Fruit fly (Drosophila melanogaster): ENCODE data around the gene wge.

DNA sequence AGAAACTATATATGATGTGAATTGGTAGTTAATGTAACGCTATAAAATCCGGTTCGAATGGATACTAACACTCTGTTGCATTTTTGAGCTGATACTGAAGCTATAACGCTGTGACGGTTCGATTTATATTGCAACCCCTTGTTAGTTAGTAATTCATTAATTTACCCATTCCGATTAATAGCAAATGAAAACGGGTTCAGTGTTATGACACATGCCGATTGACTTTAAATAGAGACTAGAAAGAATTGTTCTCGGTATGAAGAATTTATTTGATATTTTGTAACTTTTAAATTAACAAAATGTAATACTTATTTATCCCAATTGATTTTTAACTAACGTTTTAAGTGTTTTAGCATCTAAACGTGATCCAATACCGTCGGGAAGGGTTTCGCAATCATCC, 47.7 kb upstream of the wge start, which contains the start of gene CG43091:
- TF ChIP-seq CG9948 (tag; optimal IDR thresholded peaks at IDR 0.05) (no peak), CG8159 (tag; optimal IDR thresholded peaks at IDR 0.05) (no peak)
